Fruit fly (Drosophila melanogaster): ENCODE measurements around the gene CG4835.
A peak's percentile ranks its signal among the peaks of the same experiment; 100 is the strongest.

CG4835 gene

dm6 chr3L:5511959-5512358 lies 32.4 kb downstream of the CG4835 start (continued):
- TF ChIP-seq CG9797 (GFP tag; optimal IDR thresholded peaks at IDR 0.05) = no peak
- TF ChIP-seq unpg (GFP tag; optimal IDR thresholded peaks at IDR 0.05) = peak; percentile 91
- no peak for TF ChIP-seq CG7963 (GFP tag; IDR thresholded peaks at IDR 0.05; ENCODE audit: partially characterized antibody)
- peak; percentile 90 for TF ChIP-seq CG6683 (GFP tag; optimal IDR thresholded peaks at IDR 0.05)
- peak; percentile 79 for TF ChIP-seq slp2 (GFP tag; optimal IDR thresholded peaks at IDR 0.05)
- TF ChIP-seq CG17612 (GFP tag; IDR thresholded peaks at IDR 0.05) = peak; percentile 78
- TF ChIP-seq CG7372 (GFP tag; IDR thresholded peaks at IDR 0.05) = peak; percentile 79
- no peak for TF ChIP-seq Scr (GFP tag; IDR thresholded peaks at IDR 0.05; ENCODE audit: partially characterized antibody)
- peak; percentile 83 for TF ChIP-seq gcm2 (GFP tag; optimal IDR thresholded peaks at IDR 0.05)
- TF ChIP-seq chif (GFP tag; optimal IDR thresholded peaks at IDR 0.05) = peak; percentile 61 to 91
- TF ChIP-seq Hr51 (GFP tag; optimal IDR thresholded peaks at IDR 0.05) = peak; percentile 81 to 87
- no peak for TF ChIP-seq CG2129 (GFP tag; IDR thresholded peaks at IDR 0.05; ENCODE audit: partially characterized antibody)
- peak; percentile 94 for TF ChIP-seq CG18599 (GFP tag; optimal IDR thresholded peaks at IDR 0.05)
- no peak for TF ChIP-seq Lpt (GFP tag; optimal IDR thresholded peaks at IDR 0.05)
- TF ChIP-seq CG1602 (GFP tag; optimal IDR thresholded peaks at IDR 0.05) = peak; percentile 33
- TF ChIP-seq CG1233 (GFP tag; optimal IDR thresholded peaks at IDR 0.05) = peak; percentile 89
- peak; percentile 78 for TF ChIP-seq vfl (GFP tag; optimal IDR thresholded peaks at IDR 0.05)
- TF ChIP-seq sd (tag; optimal IDR thresholded peaks at IDR 0.05) = no peak
- peak; percentile 82 for TF ChIP-seq CG14441 (GFP tag; IDR thresholded peaks at IDR 0.05)
- peak; percentile 60; the same call in 2 of the 3 replicates for TF ChIP-seq Mrtf (GFP tag; IDR thresholded peaks at IDR 0.05)
- peak; percentile 74 for TF ChIP-seq CG31224 (GFP tag; IDR thresholded peaks at IDR 0.05)
- TF ChIP-seq dmrt99B (tag; optimal IDR thresholded peaks at IDR 0.05) = peak; percentile 69
- TF ChIP-seq CG17912 (GFP tag; optimal IDR thresholded peaks at IDR 0.05) = peak; percentile 96
- peak; percentile 79 for TF ChIP-seq CG1792 (GFP tag; optimal IDR thresholded peaks at IDR 0.05)
- peak; percentile 76 for TF ChIP-seq Fer2 (tag; optimal IDR thresholded peaks at IDR 0.05)
- peak; percentile 85; the same call in 2 of the 3 replicates for TF ChIP-seq gce (GFP tag; IDR thresholded peaks at IDR 0.05)
- TF ChIP-seq CG2875 (GFP tag; optimal IDR thresholded peaks at IDR 0.05) = peak; percentile 88
- peak; percentile 69 for TF ChIP-seq CG5180 (GFP tag; optimal IDR thresholded peaks at IDR 0.05)
- 0 out of 3 replicates have a peak, but pooled peaks have one; percentile 29 for TF ChIP-seq CG11093 (GFP tag; IDR thresholded peaks at IDR 0.05)
- TF ChIP-seq abd-A (tag; optimal IDR thresholded peaks at IDR 0.05) = no peak
- TF ChIP-seq luna (GFP tag; optimal IDR thresholded peaks at IDR 0.05) = peak; percentile 92
- 0 out of 2 replicates have a peak, but pooled peaks have one; percentile 7 for TF ChIP-seq esg (GFP tag; conservative IDR thresholded peaks at IDR 0.05)
- no peak for TF ChIP-seq sc (optimal IDR thresholded peaks at IDR 0.05)
- TF ChIP-seq sc (GFP tag; optimal IDR thresholded peaks at IDR 0.05) = peak; percentile 82
- peak; percentile 81 for TF ChIP-seq Dek (tag; optimal IDR thresholded peaks at IDR 0.05)
- TF ChIP-seq otp (GFP tag; IDR thresholded peaks at IDR 0.05) = peak; percentile 93
- TF ChIP-seq lbe (GFP tag; optimal IDR thresholded peaks at IDR 0.05) = peak; percentile 63
- peak; percentile 90 for TF ChIP-seq pfk (GFP tag; optimal IDR thresholded peaks at IDR 0.05)
- TF ChIP-seq CG17385 (GFP tag; optimal IDR thresholded peaks at IDR 0.05) = peak; percentile 84
- peak; percentile 43 for TF ChIP-seq jumu (GFP tag; optimal IDR thresholded peaks at IDR 0.05)
- peak; percentile 93 for TF ChIP-seq HmgZ (tag; optimal IDR thresholded peaks at IDR 0.05)
- TF ChIP-seq Hr39 (optimal IDR thresholded peaks at IDR 0.05) = no peak
- TF ChIP-seq CG6791 (GFP tag; IDR thresholded peaks at IDR 0.05; ENCODE audit: partially characterized antibody) = no peak
- TF ChIP-seq Deaf1 (tag; optimal IDR thresholded peaks at IDR 0.05) = peak; percentile 73
- peak in 1 of 2 experiments; percentile 88 for TF ChIP-seq bsh (GFP tag; optimal IDR thresholded peaks at IDR 0.05)
- peak; percentile 57 for TF ChIP-seq hkb (optimal IDR thresholded peaks at IDR 0.05)
- TF ChIP-seq hkb (GFP tag; IDR thresholded peaks at IDR 0.05) = peak; percentile 89
- TF ChIP-seq fd64A (GFP tag; optimal IDR thresholded peaks at IDR 0.05) = peak; percentile 73
- peak; percentile 27; the same call in 1 of the 2 replicates for TF ChIP-seq ro (GFP tag; IDR thresholded peaks at IDR 0.05)
- peak; percentile 88 for TF ChIP-seq CG6854 (GFP tag; optimal IDR thresholded peaks at IDR 0.05)

All from whole organism, embryonic.